Fruit fly (Drosophila melanogaster): ENCODE data around the gene RhoGAP15B.

Gene RhoGAP15B

dm6 chrX:16968148-16968823 lies 25.2 kb downstream of the RhoGAP15B start, which contains the start of gene Ubr1 (continued):
- peak; percentile 65 for TF ChIP-seq Doc3 (GFP tag; IDR thresholded peaks at IDR 0.05; ENCODE audit: partially characterized antibody)
- no peak for TF ChIP-seq CG6854 (GFP tag; optimal IDR thresholded peaks at IDR 0.05)
- no peak for TF ChIP-seq CG13775 (GFP tag; optimal IDR thresholded peaks at IDR 0.05)
- TF ChIP-seq org-1 (GFP tag; optimal IDR thresholded peaks at IDR 0.05): no peak
- no peak for TF ChIP-seq kay (GFP tag; optimal IDR thresholded peaks at IDR 0.05)
- no peak for TF ChIP-seq zf30C (GFP tag; optimal IDR thresholded peaks at IDR 0.05)
- TF ChIP-seq YL-1 (GFP tag; optimal IDR thresholded peaks at IDR 0.05): peak; percentile 71
- TF ChIP-seq CG13123 (GFP tag; optimal IDR thresholded peaks at IDR 0.05): peak; percentile 39
- no peak for TF ChIP-seq tgo (GFP tag; IDR thresholded peaks at IDR 0.05)
- TF ChIP-seq Adf1 (GFP tag; IDR thresholded peaks at IDR 0.05): no peak
- no peak for TF ChIP-seq CG4282 (GFP tag; optimal IDR thresholded peaks at IDR 0.05)
- TF ChIP-seq zen (tag; optimal IDR thresholded peaks at IDR 0.05): peak; percentile 65
- TF ChIP-seq rib (GFP tag; IDR thresholded peaks at IDR 0.05): no peak
- TF ChIP-seq CG2129 (GFP tag; IDR thresholded peaks at IDR 0.05; ENCODE audit: partially characterized antibody): peak; percentile 32; the same call in 1 of the 2 replicates
- TF ChIP-seq pita (GFP tag; optimal IDR thresholded peaks at IDR 0.05): no peak
- peak; percentile 80 for TF ChIP-seq hbn (GFP tag; IDR thresholded peaks at IDR 0.05; ENCODE audit: partially characterized antibody)
- TF ChIP-seq CG18764 (GFP tag; optimal IDR thresholded peaks at IDR 0.05): peak; percentile 99
- no peak for TF ChIP-seq tup (GFP tag; optimal IDR thresholded peaks at IDR 0.05)
- TF ChIP-seq CG16813 (GFP tag; IDR thresholded peaks at IDR 0.05; ENCODE audit: partially characterized antibody): peak; percentile 95
- no peak for TF ChIP-seq CG4328 (GFP tag; optimal IDR thresholded peaks at IDR 0.05)
- TF ChIP-seq CG16863 (GFP tag; optimal IDR thresholded peaks at IDR 0.05): no peak
- no peak for TF ChIP-seq CG15479 (GFP tag; optimal IDR thresholded peaks at IDR 0.05)
- TF ChIP-seq pfk (GFP tag; optimal IDR thresholded peaks at IDR 0.05): no peak
- no peak for TF ChIP-seq CG31365 (tag; optimal IDR thresholded peaks at IDR 0.05)
- peak; percentile 37 for TF ChIP-seq slbo (GFP tag; IDR thresholded peaks at IDR 0.05)
- TF ChIP-seq CG13296 (GFP tag; optimal IDR thresholded peaks at IDR 0.05): no peak
- no peak for TF ChIP-seq CG6654 (GFP tag; optimal IDR thresholded peaks at IDR 0.05)
- peak; percentile 96 for TF ChIP-seq hb (GFP tag; IDR thresholded peaks at IDR 0.05; ENCODE audit: partially characterized antibody)
- no peak for TF ChIP-seq CG10366 (GFP tag; IDR thresholded peaks at IDR 0.05)
- TF ChIP-seq CG11696 (GFP tag; IDR thresholded peaks at IDR 0.05): no peak
- peak; percentile 21 for TF ChIP-seq CG12391 (tag; optimal IDR thresholded peaks at IDR 0.05)
- no peak for TF ChIP-seq sim (GFP tag; IDR thresholded peaks at IDR 0.05)
- no peak for TF ChIP-seq CG9817 (tag; optimal IDR thresholded peaks at IDR 0.05)
- no peak for TF ChIP-seq emc (GFP tag; optimal IDR thresholded peaks at IDR 0.05)
- no peak for TF ChIP-seq Bdp1 (GFP tag; optimal IDR thresholded peaks at IDR 0.05)
- TF ChIP-seq bowl (GFP tag; IDR thresholded peaks at IDR 0.05): no peak
- no peak for TF ChIP-seq al (GFP tag; IDR thresholded peaks at IDR 0.05)
- no peak for TF ChIP-seq crc (GFP tag; optimal IDR thresholded peaks at IDR 0.05)
- TF ChIP-seq sug (tag; optimal IDR thresholded peaks at IDR 0.05): no peak
- TF ChIP-seq CG11456 (GFP tag; IDR thresholded peaks at IDR 0.05): no peak; the same call in 2 of the 3 replicates
- no peak for TF ChIP-seq chm (GFP tag; IDR thresholded peaks at IDR 0.05)
- TF ChIP-seq CG7839 (tag; optimal IDR thresholded peaks at IDR 0.05): peak; percentile 2
- no peak for TF ChIP-seq chn (GFP tag; optimal IDR thresholded peaks at IDR 0.05)
- no peak for TF ChIP-seq CG14965 (GFP tag; optimal IDR thresholded peaks at IDR 0.05; ENCODE audit: borderline replicate concordance)
- no peak for TF ChIP-seq dmrt11E (tag; optimal IDR thresholded peaks at IDR 0.05)
- no peak for TF ChIP-seq CG18619 (GFP tag; optimal IDR thresholded peaks at IDR 0.05)
- no peak for TF ChIP-seq CG12942 (GFP tag; optimal IDR thresholded peaks at IDR 0.05)
- TF ChIP-seq PHDP (tag; optimal IDR thresholded peaks at IDR 0.05): no peak
- no peak for TF ChIP-seq sd (tag; optimal IDR thresholded peaks at IDR 0.05)
- TF ChIP-seq Pdp1 (GFP tag; optimal IDR thresholded peaks at IDR 0.05): peak in 1 of 2 experiments; percentile 91

Measured in whole organism, embryonic.